Worm (Caenorhabditis elegans): Measurements from ENCODE around the gene try-5.
A peak's percentile ranks its signal among the peaks of the same experiment; 100 is the strongest.

The try-5 gene

ce11 chrV:9318046-9318445 lies 28.8 kb upstream of the try-5 start, which contains the start of gene kvs-3 (continued):
- TF ChIP-seq lin-15B (tag; optimal IDR thresholded peaks at IDR 0.05) (no peak), nhr-20 (tag; optimal IDR thresholded peaks at IDR 0.05) (peak; percentile 50), tbx-2 (tag; optimal IDR thresholded peaks at IDR 0.05) (peak; percentile 30), hlh-17 (GFP tag; optimal IDR thresholded peaks at IDR 0.05; ENCODE audit: borderline replicate concordance) (no peak), lin-14 (GFP tag; optimal IDR thresholded peaks at IDR 0.05) (peak; percentile 34), C16A3.4 (tag; optimal IDR thresholded peaks at IDR 0.05) (peak; percentile 33), dpl-1 (GFP tag; optimal IDR thresholded peaks at IDR 0.05) (peak in 2 of 3 experiments; percentile 27 to 30), lsy-2 (tag; optimal IDR thresholded peaks at IDR 0.05) (peak; percentile 6 to 48), swsn-7 (tag; optimal IDR thresholded peaks at IDR 0.05) (peak; percentile 30), vab-15 (tag; optimal IDR thresholded peaks at IDR 0.05) (no peak), unc-130 (tag; optimal IDR thresholded peaks at IDR 0.05) (peak; percentile 9), nhr-90 (tag; optimal IDR thresholded peaks at IDR 0.05; ENCODE audit: poor library complexity) (peak; percentile 59), lin-35 (GFP tag; optimal IDR thresholded peaks at IDR 0.05) (peak in 1 of 2 experiments; percentile 63), nhr-77 (tag; optimal IDR thresholded peaks at IDR 0.05) (peak; percentile 8), nhr-47 (tag; optimal IDR thresholded peaks at IDR 0.05) (peak; percentile 55), mab-9 (GFP tag; IDR thresholded peaks at IDR 0.05) (0 out of 2 replicates have a peak, but pooled peaks have one; percentile 34), ztf-11 (tag; optimal IDR thresholded peaks at IDR 0.05) (peak in 1 of 2 experiments; percentile 29), nhr-85 (tag) (peak; percentile 55), egl-27 (tag; optimal IDR thresholded peaks at IDR 0.05) (no peak), ceh-8 (GFP tag; optimal IDR thresholded peaks at IDR 0.05) (peak; percentile 24), nhr-84 (tag; optimal IDR thresholded peaks at IDR 0.05) (no peak), tlp-1 (tag; optimal IDR thresholded peaks at IDR 0.05) (no peak), mdl-1 (tag; optimal IDR thresholded peaks at IDR 0.05) (peak in 1 of 2 experiments; percentile 51)

- no peak for TF ChIP-seq egl-27 (tag; optimal IDR thresholded peaks at IDR 0.05)
- no peak for TF ChIP-seq nhr-12 (tag; optimal IDR thresholded peaks at IDR 0.05)
- no peak for TF ChIP-seq ceh-63 (GFP tag; optimal IDR thresholded peaks at IDR 0.05)
- TF ChIP-seq pqm-1 (tag; optimal IDR thresholded peaks at IDR 0.05): no peak
- no peak for TF ChIP-seq lin-13 (GFP tag; optimal IDR thresholded peaks at IDR 0.05)
- TF ChIP-seq lin-14 (GFP tag; optimal IDR thresholded peaks at IDR 0.05): no peak
- no peak for TF ChIP-seq nhr-85 (tag)
- no peak for TF ChIP-seq fkh-4 (tag; optimal IDR thresholded peaks at IDR 0.05; ENCODE audit: borderline replicate concordance)
- no peak for TF ChIP-seq ceh-88 (GFP tag; IDR thresholded peaks at IDR 0.05)
- no peak for TF ChIP-seq fkh-10 (GFP tag; optimal IDR thresholded peaks at IDR 0.05)
These were observed 25.7 kb upstream of the try-5 start, which contains the start of gene F44A2.7 for ce11 chrV:9321185-9321584. Gene F44A2.7 (plus strand): TSS chrV:9321485.

ce11 chrV:9322886-9323285 lies 24.0 kb upstream of the try-5 start, which contains the start of gene tag-153:
Gene tag-153 (plus strand): TSS chrV:9323085.
- TF ChIP-seq isw-1 (GFP tag; IDR thresholded peaks at IDR 0.05) (no peak), pax-3 (tag; optimal IDR thresholded peaks at IDR 0.05) (no peak), C16A3.4 (tag; optimal IDR thresholded peaks at IDR 0.05) (no peak), tlp-1 (tag; optimal IDR thresholded peaks at IDR 0.05) (no peak), nhr-19 (GFP tag; conservative IDR thresholded peaks at IDR 0.05) (no peak), hlh-17 (GFP tag; optimal IDR thresholded peaks at IDR 0.05; ENCODE audit: borderline replicate concordance) (no peak), swsn-7 (tag; optimal IDR thresholded peaks at IDR 0.05) (no peak), fkh-10 (GFP tag; optimal IDR thresholded peaks at IDR 0.05) (no peak), nhr-71 (tag; optimal IDR thresholded peaks at IDR 0.05) (no peak), unc-98 (GFP tag; IDR thresholded peaks at IDR 0.05) (no peak), mdl-1 (tag; optimal IDR thresholded peaks at IDR 0.05) (no peak), ama-1 (optimal IDR thresholded peaks at IDR 0.05) (no peak), C04F5.9 (tag; optimal IDR thresholded peaks at IDR 0.05) (no peak), grh-1 (GFP tag; IDR thresholded peaks at IDR 0.05) (no peak), F16B12.6 (tag; optimal IDR thresholded peaks at IDR 0.05) (no peak), lin-15B (tag; optimal IDR thresholded peaks at IDR 0.05) (no peak), elt-3 (tag; optimal IDR thresholded peaks at IDR 0.05) (no peak), ceh-90 (tag; optimal IDR thresholded peaks at IDR 0.05) (no peak), lin-13 (GFP tag; optimal IDR thresholded peaks at IDR 0.05) (no peak), egl-27 (tag; optimal IDR thresholded peaks at IDR 0.05) (no peak)

Data from whole organism, L1 larva.